Fruit fly (Drosophila melanogaster): ENCODE results near the gene CG9119.
A peak's percentile ranks its signal among the peaks of the same experiment; 100 is the strongest.

CG9119 gene

dm6 chr3L:1183467-1183866, 21.1 kb downstream of the CG9119 start (continued):
- TF ChIP-seq dimm (GFP tag; IDR thresholded peaks at IDR 0.05) (0 out of 2 replicates have a peak, but pooled peaks have one; percentile 18), tgo (GFP tag; IDR thresholded peaks at IDR 0.05) (peak; percentile 22; the same call in 1 of the 3 replicates), Hmr (GFP tag; optimal IDR thresholded peaks at IDR 0.05) (peak; percentile 29), gce (GFP tag; IDR thresholded peaks at IDR 0.05) (no peak), sim (GFP tag; IDR thresholded peaks at IDR 0.05) (no peak), CG5245 (GFP tag; optimal IDR thresholded peaks at IDR 0.05) (no peak), gem (tag; optimal IDR thresholded peaks at IDR 0.05) (peak; percentile 13), CG13775 (GFP tag; optimal IDR thresholded peaks at IDR 0.05) (no peak), CG14014 (GFP tag; IDR thresholded peaks at IDR 0.05) (0 out of 2 replicates have a peak, but pooled peaks have one; percentile 44), H2.0 (GFP tag; IDR thresholded peaks at IDR 0.05) (peak; percentile 16; the same call in 1 of the 2 replicates), Rfx (GFP tag; IDR thresholded peaks at IDR 0.05) (peak; percentile 48; the same call in 1 of the 2 replicates), CG12769 (tag; optimal IDR thresholded peaks at IDR 0.05) (peak; percentile 31), Ptx1 (GFP tag; IDR thresholded peaks at IDR 0.05) (peak; percentile 35; the same call in 1 of the 2 replicates), CG11093 (GFP tag; IDR thresholded peaks at IDR 0.05) (no peak), CG32532 (GFP tag; IDR thresholded peaks at IDR 0.05) (peak; percentile 48), phol (tag; optimal IDR thresholded peaks at IDR 0.05) (no peak), tap (tag; optimal IDR thresholded peaks at IDR 0.05) (no peak), hkb (optimal IDR thresholded peaks at IDR 0.05) (no peak), hkb (GFP tag; IDR thresholded peaks at IDR 0.05) (no peak), Dbx (GFP tag; IDR thresholded peaks at IDR 0.05) (peak; percentile 60; the same call in 1 of the 3 replicates), CG13894 (tag; optimal IDR thresholded peaks at IDR 0.05) (no peak), CG14441 (GFP tag; IDR thresholded peaks at IDR 0.05) (peak; percentile 60), ttk (GFP tag; IDR thresholded peaks at IDR 0.05) (0 out of 2 replicates have a peak, but pooled peaks have one; percentile 21), CG10462 (GFP tag; optimal IDR thresholded peaks at IDR 0.05) (no peak), slbo (GFP tag; IDR thresholded peaks at IDR 0.05) (peak; percentile 58), CG15601 (tag; optimal IDR thresholded peaks at IDR 0.05) (no peak), ranshi (GFP tag; IDR thresholded peaks at IDR 0.05) (peak; percentile 43; the same call in 1 of the 2 replicates), CG12104 (GFP tag; optimal IDR thresholded peaks at IDR 0.05) (no peak), cwo (GFP tag; optimal IDR thresholded peaks at IDR 0.05) (peak; percentile 31), Opbp (GFP tag; IDR thresholded peaks at IDR 0.05; ENCODE audit: partially characterized antibody) (no peak), CkIIα-i1 (GFP tag; IDR thresholded peaks at IDR 0.05) (no peak), Meics (GFP tag; optimal IDR thresholded peaks at IDR 0.05) (peak; percentile 44), caup (GFP tag; optimal IDR thresholded peaks at IDR 0.05; ENCODE audit: severe bottlenecking) (no peak), B-H1 (GFP tag; IDR thresholded peaks at IDR 0.05) (no peak), mam (GFP tag; optimal IDR thresholded peaks at IDR 0.05) (peak; percentile 20), CG11456 (GFP tag; IDR thresholded peaks at IDR 0.05) (0 out of 3 replicates have a peak, but pooled peaks have one; percentile 51), CG8290 (GFP tag; optimal IDR thresholded peaks at IDR 0.05) (no peak), CG8290 (tag; optimal IDR thresholded peaks at IDR 0.05) (peak in 1 of 2 experiments; percentile 60), HLH4C (GFP tag; IDR thresholded peaks at IDR 0.05; ENCODE audit: partially characterized antibody) (no peak), zfh1 (GFP tag; IDR thresholded peaks at IDR 0.05) (no peak), stwl (tag; optimal IDR thresholded peaks at IDR 0.05) (no peak), CG2678 (tag; optimal IDR thresholded peaks at IDR 0.05) (peak; percentile 41), Antp (GFP tag; optimal IDR thresholded peaks at IDR 0.05) (peak; percentile 5), CG7839 (tag; optimal IDR thresholded peaks at IDR 0.05) (peak; percentile 21), prd (optimal IDR thresholded peaks at IDR 0.05) (no peak), prd (GFP tag; IDR thresholded peaks at IDR 0.05) (peak; percentile 28; the same call in 1 of the 3 replicates), ci (GFP tag; IDR thresholded peaks at IDR 0.05) (no peak), CG17328 (GFP tag; IDR thresholded peaks at IDR 0.05) (0 out of 2 replicates have a peak, but pooled peaks have one; percentile 13), CG15269 (tag; optimal IDR thresholded peaks at IDR 0.05) (peak; percentile 14), CG6813 (GFP tag; optimal IDR thresholded peaks at IDR 0.05) (no peak), CG15073 (GFP tag; optimal IDR thresholded peaks at IDR 0.05) (no peak), Scr (GFP tag; IDR thresholded peaks at IDR 0.05; ENCODE audit: partially characterized antibody) (no peak)
